Worm (Caenorhabditis elegans) whole organism, mixed stage, embryonic: ENCODE data around the gene F29B9.1.

Experiments
- flh-1 ChIP-seq: fragments of 200-800 bp; sonication (Bioruptor generic); optimal IDR thresholded peaks from 2 replicates; lab custom pipeline; 2018; ENCODE audit warnings: mild to moderate bottlenecking, missing genetic modification characterization, moderate library complexity, missing compliant biosample characterization
- lin-32 ChIP-seq: fragments of 200-800 bp; sonication (Bioruptor generic); optimal IDR thresholded peaks from 2 replicates; lab custom pipeline; 2018; ENCODE audit warnings: mild to moderate bottlenecking, missing genetic modification characterization, missing compliant biosample characterization
- mab-5 ChIP-seq: fragments of 150-350 bp; optimal IDR thresholded peaks from 2 replicates; lab custom pipeline; 2014; ENCODE audit warnings: missing biosample characterization, missing genetic modification characterization
- mep-1 ChIP-seq: fragments of 150-350 bp; optimal IDR thresholded peaks from 2 replicates; lab custom pipeline; 2017; ENCODE audit warnings: missing biosample characterization, missing genetic modification reagents, missing genetic modification characterization, inconsistent platforms
- nhr-12 ChIP-seq: fragments of 150-350 bp; optimal IDR thresholded peaks from 2 replicates; lab custom pipeline; 2014; ENCODE audit warnings: missing biosample characterization, missing genetic modification characterization
- nhr-237 ChIP-seq: fragments of 150-350 bp; optimal IDR thresholded peaks from 2 replicates; lab custom pipeline; 2014; ENCODE audit warnings: missing biosample characterization, missing genetic modification characterization
- sptf-1 ChIP-seq: sonication (generic microtip); optimal IDR thresholded peaks from 2 replicates; lab custom pipeline; 2017; ENCODE audit warnings: mild to moderate bottlenecking, missing genetic modification characterization, moderate library complexity, missing compliant biosample characterization
- tbx-8 ChIP-seq: fragments of 200-800 bp; sonication (Bioruptor generic); optimal IDR thresholded peaks from 2 replicates; lab custom pipeline; 2018; ENCODE audit warnings: mild to moderate bottlenecking, missing genetic modification characterization, moderate library complexity, missing compliant biosample characterization
- unc-62 ChIP-seq: fragments of 150-350 bp; optimal IDR thresholded peaks from 2 replicates; lab custom pipeline; 2014; ENCODE audit warnings: missing biosample characterization, missing genetic modification reagents, missing genetic modification characterization
- ztf-11 ChIP-seq: fragments of 150-350 bp; optimal IDR thresholded peaks from 2 replicates; lab custom pipeline; 2014; ENCODE audit warnings: missing biosample characterization, missing genetic modification characterization

DNA sequence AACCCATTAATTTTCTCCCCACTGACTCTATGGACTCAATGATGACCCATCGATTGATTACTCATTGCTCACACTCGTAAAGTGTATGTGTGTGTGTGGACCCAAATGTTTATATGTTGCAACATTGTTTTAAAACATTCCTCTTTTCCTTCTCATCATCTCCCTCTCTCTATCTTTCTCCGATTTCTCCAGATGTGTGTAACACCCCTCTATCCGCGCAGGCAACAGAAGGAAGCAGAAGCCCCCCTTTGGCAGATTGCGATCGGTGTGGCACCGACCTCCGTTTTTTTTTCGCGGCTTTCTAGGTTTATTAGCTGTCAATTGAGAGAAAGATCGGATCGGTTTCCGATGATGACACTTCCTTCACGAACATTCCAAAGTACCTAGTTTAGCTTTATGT, 21.6 kb upstream of the F29B9.1 start:
- TF ChIP-seq unc-62 (GFP tag; lab: Kevin White, UChicago) (no peak), nhr-237 (no peak), sptf-1 (tag; lab: Kevin White, UChicago) (no peak), lin-32 (GFP tag; lab: Kevin White, UChicago) (no peak), tbx-8 (GFP tag; lab: Kevin White, UChicago) (no peak), nhr-12 (tag; lab: Kevin White, UChicago) (no peak), mep-1 (tag; lab: Kevin White, UChicago) (no peak), mab-5 (tag; lab: Kevin White, UChicago) (no peak), ztf-11 (tag; lab: Kevin White, UChicago) (no peak), flh-1 (GFP tag; lab: Kevin White, UChicago) (no peak)
